Worm (Caenorhabditis elegans): ENCODE results near the gene F55B11.5.

F55B11.5 gene

DNA sequence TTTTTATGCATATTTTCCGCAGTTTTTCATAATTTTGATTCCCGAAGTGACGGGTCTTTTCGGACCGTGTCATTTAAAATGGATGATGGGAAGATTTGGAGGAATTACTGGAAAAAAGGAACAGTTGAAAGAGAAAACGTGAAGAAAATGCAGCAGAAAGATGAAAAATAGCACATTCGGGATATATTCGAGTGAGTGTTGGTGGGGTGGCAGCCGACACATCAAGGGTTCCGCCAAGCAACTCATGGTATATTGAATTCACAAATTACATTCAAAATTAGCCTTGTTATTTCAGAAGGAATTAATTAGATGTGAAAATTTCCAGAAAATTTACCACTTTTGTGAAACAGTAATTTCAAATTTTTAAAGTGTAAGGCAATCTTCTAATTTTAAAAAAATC is 16.6 kb downstream of the F55B11.5 start, which contains the start of gene tra-3:
tra-3 (minus strand) TSS at position 107 of the 400 bp plus-strand sequence.
- TF ChIP-seq mep-1 (tag; optimal IDR thresholded peaks at IDR 0.05) (no peak), zip-8 (tag; optimal IDR thresholded peaks at IDR 0.05) (no peak), nhr-237 (tag; optimal IDR thresholded peaks at IDR 0.05) (no peak), snpc-4 (tag; optimal IDR thresholded peaks at IDR 0.05) (no peak), nhr-12 (tag; optimal IDR thresholded peaks at IDR 0.05) (no peak), ham-2 (GFP tag; optimal IDR thresholded peaks at IDR 0.05) (no peak), ces-1 (GFP tag; optimal IDR thresholded peaks at IDR 0.05) (no peak)

DNA sequence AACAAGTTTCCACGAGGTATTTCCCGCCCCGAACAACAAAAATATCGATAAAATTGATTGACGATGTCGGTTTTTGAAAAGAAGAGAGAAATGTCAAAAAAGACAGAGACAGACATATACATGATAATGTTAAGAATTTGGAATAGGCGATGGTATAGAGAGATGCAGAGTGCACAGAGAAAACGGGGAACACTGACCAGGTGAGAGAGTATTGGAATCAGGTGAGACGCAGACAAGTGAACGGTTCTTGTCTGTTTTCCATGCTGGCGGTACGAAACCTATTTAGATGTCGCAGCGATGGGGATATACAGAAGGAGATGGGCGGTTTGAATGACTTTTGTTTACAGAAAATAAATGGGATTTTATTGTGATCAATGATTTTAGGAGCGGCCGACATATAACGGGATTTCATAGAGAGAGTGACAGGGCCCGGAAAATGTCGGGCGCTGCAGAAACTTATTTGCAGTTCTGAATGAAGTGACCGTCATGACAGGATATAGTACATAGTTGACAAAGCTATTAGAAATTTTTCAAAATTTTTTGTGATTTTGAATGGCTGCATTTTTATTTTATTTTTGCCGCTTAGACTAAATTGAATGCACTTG is 17.8 kb downstream of the F55B11.5 start:
- TF ChIP-seq hlh-1 (tag; optimal IDR thresholded peaks at IDR 0.05) (no peak), mab-5 (tag; optimal IDR thresholded peaks at IDR 0.05) (no peak), lin-13 (tag; optimal IDR thresholded peaks at IDR 0.05) (no peak), elt-1 (tag; optimal IDR thresholded peaks at IDR 0.05; ENCODE audit: borderline replicate concordance, insufficient read depth) (no peak), tbx-8 (GFP tag; optimal IDR thresholded peaks at IDR 0.05) (no peak), snpc-4 (tag; optimal IDR thresholded peaks at IDR 0.05) (no peak), nhr-2 (tag; optimal IDR thresholded peaks at IDR 0.05) (no peak), nhr-12 (tag; optimal IDR thresholded peaks at IDR 0.05) (no peak), blmp-1 (tag; optimal IDR thresholded peaks at IDR 0.05) (no peak), sem-2 (GFP tag; optimal IDR thresholded peaks at IDR 0.05) (no peak), flh-1 (GFP tag; optimal IDR thresholded peaks at IDR 0.05) (no peak)

DNA sequence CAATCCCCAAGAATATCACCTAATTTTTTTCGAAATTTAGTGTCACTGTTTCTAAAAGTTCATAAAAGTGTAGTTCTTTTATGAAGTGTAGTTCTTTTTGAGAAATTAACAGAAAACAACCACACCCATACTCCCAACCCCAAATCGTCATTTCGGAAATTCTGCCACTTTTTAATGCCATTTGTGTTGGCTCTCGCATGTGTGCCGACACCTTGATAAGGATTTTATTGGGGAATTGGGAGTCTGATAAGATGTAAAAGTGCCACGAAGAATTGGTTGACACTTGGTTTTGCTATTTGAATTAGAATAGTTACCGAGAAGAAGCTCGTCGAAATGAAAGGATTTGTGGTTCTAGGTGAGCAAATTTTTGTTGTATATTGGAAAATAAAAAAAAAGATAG is 29.2 kb downstream of the F55B11.5 start, which contains the start of gene nspg-9:
nspg-9 (plus strand) TSS at position 234 of the 400 bp plus-strand sequence.
- no peak for TF ChIP-seq sptf-1 (tag; optimal IDR thresholded peaks at IDR 0.05)
- no peak for TF ChIP-seq drap-1 (GFP tag; optimal IDR thresholded peaks at IDR 0.05)
- no peak for TF ChIP-seq tbx-8 (GFP tag; optimal IDR thresholded peaks at IDR 0.05)
- TF ChIP-seq mab-5 (tag; optimal IDR thresholded peaks at IDR 0.05), result no peak
- TF ChIP-seq lsy-2 (tag; optimal IDR thresholded peaks at IDR 0.05), result no peak
- TF ChIP-seq unc-120 (tag; optimal IDR thresholded peaks at IDR 0.05; ENCODE audit: poor library complexity, severe bottlenecking), result no peak
- no peak for TF ChIP-seq zip-8 (tag; optimal IDR thresholded peaks at IDR 0.05)

DNA sequence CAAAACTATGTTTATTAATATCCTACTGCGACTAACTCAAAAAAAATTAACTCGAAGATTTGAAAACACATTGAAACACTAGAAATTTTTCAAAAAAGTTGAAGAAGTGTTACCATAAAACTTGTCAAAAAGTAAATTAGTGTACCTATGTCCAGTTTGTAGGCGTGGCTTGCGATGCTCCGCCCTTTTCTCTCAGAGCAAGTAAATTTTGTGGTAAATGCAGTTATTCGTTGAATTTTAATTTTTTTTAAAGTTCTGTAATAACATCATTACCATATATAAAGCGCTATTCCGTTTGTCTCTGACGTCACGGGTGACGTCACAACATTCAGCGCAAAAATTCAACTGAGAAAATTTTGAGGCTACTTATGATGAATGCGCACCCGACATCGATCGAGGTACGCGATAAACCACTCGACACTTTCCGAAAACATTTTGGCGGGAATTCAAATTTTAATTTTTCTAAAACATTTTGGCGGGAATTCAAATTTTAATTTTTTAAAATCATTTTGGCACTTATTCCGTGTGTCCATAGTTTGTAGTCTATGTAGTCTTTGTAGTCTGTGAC is 33.3 kb downstream of the F55B11.5 start:
- TF ChIP-seq zip-8 (tag; optimal IDR thresholded peaks at IDR 0.05), result peak; percentile 11

DNA sequence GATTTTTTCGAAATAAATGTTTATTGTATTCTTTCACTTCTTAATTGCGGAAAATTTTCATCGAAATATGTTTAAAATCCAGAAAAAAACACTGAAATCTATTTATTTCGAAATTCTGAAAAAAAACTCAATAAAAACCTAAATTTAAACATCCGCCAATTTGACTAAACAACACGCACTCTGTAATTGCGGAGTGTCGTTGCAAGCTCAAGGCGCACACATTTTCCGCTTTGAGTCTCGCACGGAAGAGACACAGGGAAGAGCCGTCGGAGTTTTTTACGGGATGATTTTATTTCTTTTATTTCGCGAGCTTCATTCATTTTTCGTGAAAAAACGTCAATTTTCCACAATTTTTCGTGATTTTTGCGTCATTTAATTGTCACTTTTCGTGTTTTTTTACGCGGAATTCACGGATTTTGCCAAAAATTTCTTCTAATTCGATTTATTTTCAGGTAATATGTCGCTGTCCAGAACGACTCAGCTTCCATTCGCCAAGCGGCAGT is 36.6 kb downstream of the F55B11.5 start, which contains the start of gene dld-1:
dld-1 (plus strand) TSS at position 453 of the 503 bp plus-strand sequence.
- TF ChIP-seq ceh-43 (GFP tag; optimal IDR thresholded peaks at IDR 0.05) (no peak), cnd-1 (tag; optimal IDR thresholded peaks at IDR 0.05) (no peak), unc-62 (GFP tag; optimal IDR thresholded peaks at IDR 0.05) (peak; percentile 51), hlh-1 (tag; optimal IDR thresholded peaks at IDR 0.05) (peak; percentile 78), ceh-39 (tag; optimal IDR thresholded peaks at IDR 0.05) (peak; percentile 84), M03D4.4 (tag; optimal IDR thresholded peaks at IDR 0.05) (peak; percentile 16), lsy-2 (tag; optimal IDR thresholded peaks at IDR 0.05) (peak; percentile 92), lin-13 (tag; optimal IDR thresholded peaks at IDR 0.05) (peak; percentile 91), elt-3 (tag; optimal IDR thresholded peaks at IDR 0.05) (peak; percentile 11), nhr-237 (tag; optimal IDR thresholded peaks at IDR 0.05) (peak; percentile 98), mab-5 (tag; optimal IDR thresholded peaks at IDR 0.05) (peak; percentile 88), nhr-2 (tag; optimal IDR thresholded peaks at IDR 0.05) (peak; percentile 4), mep-1 (tag; optimal IDR thresholded peaks at IDR 0.05) (peak; percentile 97), sptf-1 (tag; optimal IDR thresholded peaks at IDR 0.05) (peak; percentile 63), nhr-28 (tag; optimal IDR thresholded peaks at IDR 0.05) (no peak), pha-4 (tag; optimal IDR thresholded peaks at IDR 0.05) (peak; percentile 96), unc-120 (tag; optimal IDR thresholded peaks at IDR 0.05; ENCODE audit: poor library complexity, severe bottlenecking) (peak; percentile 43), snpc-4 (tag; optimal IDR thresholded peaks at IDR 0.05) (no peak), blmp-1 (tag; optimal IDR thresholded peaks at IDR 0.05) (peak; percentile 20), bed-3 (GFP tag; optimal IDR thresholded peaks at IDR 0.05) (no peak), tbx-8 (GFP tag; optimal IDR thresholded peaks at IDR 0.05) (no peak), ces-1 (GFP tag; optimal IDR thresholded peaks at IDR 0.05) (peak; percentile 98)
